Worm (Caenorhabditis elegans) whole organism, mixed stage, embryonic: ENCODE measurements around the gene C33D3.5.

ENCODE experiments used
- M03D4.4 ChIP-seq: sonication (generic microtip); optimal IDR thresholded peaks from 2 replicates; lab custom pipeline; 2017; ENCODE audit warnings: mild to moderate bottlenecking, missing genetic modification characterization, missing compliant biosample characterization
- bed-3 ChIP-seq: fragments of 200-800 bp; sonication (Bioruptor generic); optimal IDR thresholded peaks from 3 replicates; lab custom pipeline; 2018; ENCODE audit warnings: mild to moderate bottlenecking, missing genetic modification characterization, moderate library complexity, missing compliant biosample characterization
- blmp-1 ChIP-seq: fragments of 150-350 bp; optimal IDR thresholded peaks from 2 replicates; lab custom pipeline; 2014; ENCODE audit warnings: missing biosample characterization, missing genetic modification characterization
- ceh-39 ChIP-seq: fragments of 150-350 bp; optimal IDR thresholded peaks from 2 replicates; lab custom pipeline; 2014; ENCODE audit warnings: missing biosample characterization, missing genetic modification characterization
- ceh-43 ChIP-seq: fragments of 200-800 bp; sonication (Bioruptor generic); optimal IDR thresholded peaks from 2 replicates; lab custom pipeline; 2018; ENCODE audit warnings: mild to moderate bottlenecking, missing genetic modification characterization, moderate library complexity, missing compliant biosample characterization
- ces-1 ChIP-seq: fragments of 150-350 bp; optimal IDR thresholded peaks from 2 replicates; lab custom pipeline; 2014; ENCODE audit warnings: missing biosample characterization, missing genetic modification reagents, missing genetic modification characterization
- cnd-1 ChIP-seq: fragments of 200-800 bp; sonication (Bioruptor generic); optimal IDR thresholded peaks from 2 replicates; lab custom pipeline; 2018; ENCODE audit warnings: mild to moderate bottlenecking, missing genetic modification characterization, missing compliant biosample characterization
- drap-1 ChIP-seq: fragments of 200-800 bp; sonication (Bioruptor generic); optimal IDR thresholded peaks from 3 replicates; lab custom pipeline; 2018; ENCODE audit warnings: mild to moderate bottlenecking, missing genetic modification characterization, missing compliant biosample characterization
- elt-3 ChIP-seq: fragments of 150-350 bp; optimal IDR thresholded peaks from 2 replicates; lab custom pipeline; 2014; ENCODE audit warnings: missing biosample characterization, missing genetic modification characterization
- flh-1 ChIP-seq: fragments of 200-800 bp; sonication (Bioruptor generic); optimal IDR thresholded peaks from 2 replicates; lab custom pipeline; 2018; ENCODE audit warnings: mild to moderate bottlenecking, missing genetic modification characterization, moderate library complexity, missing compliant biosample characterization
- ham-2 ChIP-seq: fragments of 200-800 bp; sonication (Bioruptor generic); optimal IDR thresholded peaks from 2 replicates; lab custom pipeline; 2018; ENCODE audit warnings: mild to moderate bottlenecking, missing genetic modification characterization, missing compliant biosample characterization
- hlh-1 ChIP-seq: fragments of 150-350 bp; optimal IDR thresholded peaks from 2 replicates; lab custom pipeline; 2014; ENCODE audit warnings: missing biosample characterization, missing genetic modification reagents, missing genetic modification characterization
- lin-13 ChIP-seq: fragments of 150-350 bp; optimal IDR thresholded peaks from 2 replicates; lab custom pipeline; 2014; ENCODE audit warnings: missing biosample characterization, missing genetic modification characterization
- lsy-2 ChIP-seq: fragments of 150-350 bp; optimal IDR thresholded peaks from 2 replicates; lab custom pipeline; 2014; ENCODE audit warnings: missing biosample characterization, missing genetic modification characterization
- mab-5 ChIP-seq: fragments of 150-350 bp; optimal IDR thresholded peaks from 2 replicates; lab custom pipeline; 2014; ENCODE audit warnings: missing biosample characterization, missing genetic modification characterization
- mep-1 ChIP-seq: fragments of 150-350 bp; optimal IDR thresholded peaks from 2 replicates; lab custom pipeline; 2017; ENCODE audit warnings: missing biosample characterization, missing genetic modification reagents, missing genetic modification characterization, inconsistent platforms
- mls-2 ChIP-seq: sonication (generic microtip); optimal IDR thresholded peaks from 2 replicates; lab custom pipeline; 2016; ENCODE audit warnings: mild to moderate bottlenecking, missing genetic modification characterization, moderate library complexity, missing compliant biosample characterization
- nhr-12 ChIP-seq: fragments of 150-350 bp; optimal IDR thresholded peaks from 2 replicates; lab custom pipeline; 2014; ENCODE audit warnings: missing biosample characterization, missing genetic modification characterization
- nhr-2 ChIP-seq: fragments of 150-350 bp; optimal IDR thresholded peaks from 2 replicates; lab custom pipeline; 2014; ENCODE audit warnings: missing biosample characterization, missing genetic modification characterization
- nhr-28 ChIP-seq: fragments of 150-350 bp; optimal IDR thresholded peaks from 2 replicates; lab custom pipeline; 2014; ENCODE audit warnings: missing biosample characterization, missing genetic modification characterization
- nhr-76 ChIP-seq: sonication (generic microtip); optimal IDR thresholded peaks from 2 replicates; lab custom pipeline; 2017; ENCODE audit warnings: missing biosample characterization, missing genetic modification characterization
- pha-4 ChIP-seq: fragments of 150-350 bp; optimal IDR thresholded peaks from 2 replicates; lab custom pipeline; 2018; ENCODE audit warnings: missing biosample characterization, missing genetic modification reagents, missing genetic modification characterization
- sem-2 ChIP-seq: fragments of 200-800 bp; sonication (Bioruptor generic); optimal IDR thresholded peaks from 2 replicates; lab custom pipeline; 2018; ENCODE audit warnings: mild to moderate bottlenecking, missing genetic modification characterization, missing compliant biosample characterization
- snpc-4 ChIP-seq: fragments of 150-350 bp; optimal IDR thresholded peaks from 2 replicates; lab custom pipeline; 2014; ENCODE audit warnings: missing biosample characterization, missing genetic modification characterization
- sptf-1 ChIP-seq: sonication (generic microtip); optimal IDR thresholded peaks from 2 replicates; lab custom pipeline; 2017; ENCODE audit warnings: mild to moderate bottlenecking, missing genetic modification characterization, moderate library complexity, missing compliant biosample characterization
- tbx-8 ChIP-seq: fragments of 200-800 bp; sonication (Bioruptor generic); optimal IDR thresholded peaks from 2 replicates; lab custom pipeline; 2018; ENCODE audit warnings: mild to moderate bottlenecking, missing genetic modification characterization, moderate library complexity, missing compliant biosample characterization
- unc-120 ChIP-seq: sonication (generic microtip); optimal IDR thresholded peaks from 2 replicates; lab custom pipeline; 2017; ENCODE audit warnings: missing genetic modification characterization, missing compliant biosample characterization; ENCODE audit not compliant: poor library complexity, severe bottlenecking
- unc-39 ChIP-seq: fragments of 150-350 bp; optimal IDR thresholded peaks from 2 replicates; lab custom pipeline; 2014; ENCODE audit warnings: missing biosample characterization, missing genetic modification characterization
- unc-62 ChIP-seq: fragments of 150-350 bp; optimal IDR thresholded peaks from 2 replicates; lab custom pipeline; 2014; ENCODE audit warnings: missing biosample characterization, missing genetic modification reagents, missing genetic modification characterization
- zip-8 ChIP-seq: fragments of 150-350 bp; optimal IDR thresholded peaks from 2 replicates; lab custom pipeline; 2014; ENCODE audit warnings: missing biosample characterization, missing genetic modification characterization
- ztf-11 ChIP-seq: fragments of 150-350 bp; optimal IDR thresholded peaks from 2 replicates; lab custom pipeline; 2014; ENCODE audit warnings: missing biosample characterization, missing genetic modification characterization

C33D3.5 gene

DNA sequence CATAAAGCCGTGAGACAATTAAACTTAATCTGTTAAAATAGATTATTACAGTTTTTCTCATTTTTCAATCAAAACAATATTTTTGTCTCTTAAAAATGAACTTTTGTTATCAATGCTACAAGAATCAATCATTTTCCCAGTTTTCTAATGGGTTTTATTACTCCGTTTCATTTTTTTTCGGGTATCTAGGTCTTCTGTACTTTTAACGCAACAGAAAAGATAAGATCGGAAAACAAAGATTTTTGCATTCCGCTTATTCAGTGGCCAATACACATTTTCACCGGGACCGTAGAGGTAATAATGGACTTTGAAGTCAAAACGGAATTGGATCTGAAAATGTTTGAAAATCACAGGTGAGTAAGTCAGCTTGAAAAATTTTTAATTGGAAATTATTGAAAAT lies 2.4 kb upstream of the C33D3.5 start, which contains the start of gene C33D3.4:
C33D3.4 (plus strand) TSS at position 301 of the 400 bp plus-strand sequence.
- TF ChIP-seq sptf-1 (tag; lab: Kevin White, UChicago), result no peak
- TF ChIP-seq unc-62 (GFP tag; lab: Kevin White, UChicago), result no peak
- TF ChIP-seq hlh-1 (tag; lab: Kevin White, UChicago), result no peak
- no peak for TF ChIP-seq nhr-28 (tag; lab: Kevin White, UChicago)
- TF ChIP-seq mls-2 (tag; lab: Kevin White, UChicago), result no peak
- no peak for TF ChIP-seq nhr-76 (tag; lab: Kevin White, UChicago)
- TF ChIP-seq lsy-2 (tag; lab: Kevin White, UChicago), result no peak
- no peak for TF ChIP-seq drap-1 (GFP tag; lab: Kevin White, UChicago)
- no peak for TF ChIP-seq mep-1 (tag; lab: Kevin White, UChicago)
- no peak for TF ChIP-seq pha-4 (tag; lab: Kevin White, UChicago)
- no peak for TF ChIP-seq tbx-8
- no peak for TF ChIP-seq ceh-39 (tag; lab: Kevin White, UChicago)
- no peak for TF ChIP-seq elt-3 (tag; lab: Kevin White, UChicago)
- no peak for TF ChIP-seq lin-13 (tag; lab: Kevin White, UChicago)
- no peak for TF ChIP-seq ceh-43 (GFP tag; lab: Kevin White, UChicago)

DNA sequence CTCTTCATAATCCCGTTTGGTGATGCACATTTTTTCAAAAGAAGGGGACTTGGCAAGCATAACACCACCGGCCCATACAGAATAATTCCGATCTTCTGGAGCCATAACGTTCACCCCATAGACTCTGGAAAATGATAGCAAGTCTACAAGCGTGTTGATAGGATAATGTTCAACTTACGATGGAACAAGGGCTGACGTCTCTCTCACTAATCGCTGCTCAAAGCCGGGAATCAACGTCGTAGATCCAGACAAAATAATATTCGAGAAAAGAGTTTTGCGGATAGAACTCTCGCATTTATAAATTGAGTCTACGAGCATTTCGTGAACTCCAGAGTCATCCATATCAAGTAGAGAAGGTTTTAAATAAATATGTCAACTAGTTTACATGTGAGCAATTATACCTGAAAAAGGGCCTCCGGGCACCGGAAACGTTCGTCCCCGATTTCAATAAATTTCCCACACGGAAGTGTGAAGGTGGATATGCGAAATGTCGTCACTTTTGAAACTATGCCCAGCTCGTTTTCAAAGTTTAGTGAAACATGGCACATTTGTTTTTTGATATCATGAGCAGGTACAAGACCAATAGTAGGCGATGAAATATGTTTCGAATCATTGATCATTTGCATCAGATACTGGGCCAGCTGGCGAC lies 855 bp downstream of the C33D3.5 start:
- TF ChIP-seq nhr-28 (tag; lab: Kevin White, UChicago) (no peak), mls-2 (tag; lab: Kevin White, UChicago) (no peak), sptf-1 (tag; lab: Kevin White, UChicago) (no peak), ztf-11 (tag; lab: Kevin White, UChicago) (no peak), cnd-1 (no peak), zip-8 (no peak), snpc-4 (no peak), unc-39 (tag; lab: Kevin White, UChicago) (no peak), unc-62 (GFP tag; lab: Kevin White, UChicago) (no peak), tbx-8 (no peak), ham-2 (GFP tag; lab: Kevin White, UChicago) (no peak), elt-3 (tag; lab: Kevin White, UChicago) (no peak), lin-13 (tag; lab: Kevin White, UChicago) (no peak), unc-120 (tag; lab: Kevin White, UChicago) (no peak), bed-3 (no peak)

DNA sequence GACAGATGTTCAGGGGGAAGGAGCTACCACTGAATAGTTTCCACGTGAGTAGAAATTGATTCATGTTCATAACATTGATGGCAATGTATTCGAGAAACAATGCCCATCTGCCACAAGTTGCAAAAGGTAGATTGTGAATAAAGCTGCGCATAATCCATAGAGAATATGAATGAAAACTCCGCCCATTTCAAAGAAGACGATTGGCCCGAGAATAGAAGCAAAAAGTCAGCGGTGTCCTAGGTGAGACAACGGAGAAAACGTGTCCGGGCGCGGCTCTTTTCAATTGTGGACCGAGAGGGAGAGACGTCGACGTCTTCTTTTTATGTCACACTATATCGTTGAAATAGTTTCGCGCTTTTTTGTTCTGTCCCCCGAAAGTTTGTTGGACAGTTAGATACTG lies 8.4 kb downstream of the C33D3.5 start, which contains the start of gene vab-3:
vab-3 (plus strand) TSS at position 301 of the 400 bp plus-strand sequence.
- no peak for TF ChIP-seq zip-8
- TF ChIP-seq unc-120 (tag; lab: Kevin White, UChicago), result no peak
- no peak for TF ChIP-seq blmp-1 (tag; lab: Kevin White, UChicago)
- TF ChIP-seq bed-3, result no peak
- TF ChIP-seq nhr-2 (tag; lab: Kevin White, UChicago), result no peak
- no peak for TF ChIP-seq nhr-12 (tag; lab: Kevin White, UChicago)
- TF ChIP-seq pha-4 (tag; lab: Kevin White, UChicago), result no peak
- no peak for TF ChIP-seq M03D4.4 (tag; lab: Kevin White, UChicago)
- TF ChIP-seq ces-1, result no peak
- no peak for TF ChIP-seq flh-1 (GFP tag; lab: Kevin White, UChicago)

DNA sequence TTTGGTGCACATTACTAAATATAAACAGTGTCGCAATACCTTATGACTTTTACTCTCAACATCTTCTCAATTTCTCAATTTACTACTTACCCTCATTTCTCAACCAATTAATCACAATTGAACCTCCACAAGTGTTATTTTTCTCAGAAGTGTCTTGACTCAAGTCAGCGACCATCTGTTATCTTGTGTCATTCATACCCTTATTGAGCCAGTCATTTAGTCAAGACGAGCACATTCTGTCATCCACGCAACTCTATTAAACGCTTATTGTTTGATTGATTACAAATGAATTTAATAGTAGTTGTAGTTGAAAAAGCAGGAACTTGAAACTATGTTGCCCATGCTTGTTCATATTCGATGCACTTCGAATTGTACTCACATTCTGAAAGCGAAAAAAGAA lies 12.2 kb downstream of the C33D3.5 start:
- TF ChIP-seq sem-2 (GFP tag; lab: Kevin White, UChicago), result no peak
- TF ChIP-seq lsy-2 (tag; lab: Kevin White, UChicago), result no peak
- TF ChIP-seq nhr-2 (tag; lab: Kevin White, UChicago), result peak; percentile 69
- no peak for TF ChIP-seq snpc-4
- no peak for TF ChIP-seq elt-3 (tag; lab: Kevin White, UChicago)
- TF ChIP-seq cnd-1, result peak; percentile 74
- no peak for TF ChIP-seq flh-1 (GFP tag; lab: Kevin White, UChicago)
- TF ChIP-seq mep-1 (tag; lab: Kevin White, UChicago), result no peak
- peak; percentile 15 for TF ChIP-seq ces-1
- no peak for TF ChIP-seq mab-5 (tag; lab: Kevin White, UChicago)
- TF ChIP-seq pha-4 (tag; lab: Kevin White, UChicago), result no peak
- TF ChIP-seq ceh-39 (tag; lab: Kevin White, UChicago), result no peak
- TF ChIP-seq sptf-1 (tag; lab: Kevin White, UChicago), result no peak
- TF ChIP-seq, all 35 proteins: peak for 3
